Worm (Caenorhabditis elegans) whole organism, midembryonic: ENCODE data around the gene C01G6.9.

Experiments
- flt-1 ChIP-seq: fragments of 200-800 bp; sonication (Bioruptor generic); IDR thresholded peaks from 2 replicates; pipeline ENCODE4 v1.3.6; 2022; ENCODE audit warnings: missing genetic modification characterization, missing compliant biosample characterization
- klf-2 ChIP-seq: fragments of 200-800 bp; sonication (Bioruptor generic); conservative IDR thresholded peaks from 2 replicates; pipeline ENCODE4 v1.3.6; 2022; ENCODE audit warnings: missing genetic modification reagents, missing genetic modification characterization, missing compliant biosample characterization
- med-1 ChIP-seq: sonication (generic microtip); optimal IDR thresholded peaks from 2 replicates; lab custom pipeline; 2017; ENCODE audit warnings: missing genetic modification characterization, mild to moderate bottlenecking, missing compliant biosample characterization, antibody characterized with exemption, missing genetic modification reagents; ENCODE audit not compliant: insufficient read depth
- tab-1 ChIP-seq: fragments of 200-800 bp; sonication (Bioruptor generic); IDR thresholded peaks from 2 replicates; pipeline ENCODE4 v1.3.6; 2022; ENCODE audit warnings: missing genetic modification characterization, missing compliant biosample characterization
- ztf-23 ChIP-seq: fragments of 200-800 bp; sonication (Bioruptor generic); IDR thresholded peaks from 2 replicates; pipeline ENCODE4 v1.3.6; 2022; ENCODE audit warnings: missing genetic modification reagents, missing genetic modification characterization, missing compliant biosample characterization
- ztf-29 ChIP-seq: fragments of 200-800 bp; sonication (Bioruptor generic); IDR thresholded peaks from 2 replicates; pipeline ENCODE4 v1.3.6; 2022; ENCODE audit warnings: missing genetic modification reagents, missing genetic modification characterization, missing compliant biosample characterization

ce11 chrII:9295678-9296077 lies at the start of gene C01G6.9:
- TF ChIP-seq ztf-23 (GFP tag; lab: Robert Waterston, UW) (no peak), med-1 (GFP tag; lab: Kevin White, UChicago) (no peak), ztf-29 (GFP tag; lab: Robert Waterston, UW) (no peak), klf-2 (GFP tag; lab: Robert Waterston, UW) (no peak), tab-1 (GFP tag; lab: Robert Waterston, UW) (no peak), flt-1 (GFP tag; lab: Robert Waterston, UW) (no peak)
